Worm (Caenorhabditis elegans): ENCODE results near the gene K07H8.12.

DNA sequence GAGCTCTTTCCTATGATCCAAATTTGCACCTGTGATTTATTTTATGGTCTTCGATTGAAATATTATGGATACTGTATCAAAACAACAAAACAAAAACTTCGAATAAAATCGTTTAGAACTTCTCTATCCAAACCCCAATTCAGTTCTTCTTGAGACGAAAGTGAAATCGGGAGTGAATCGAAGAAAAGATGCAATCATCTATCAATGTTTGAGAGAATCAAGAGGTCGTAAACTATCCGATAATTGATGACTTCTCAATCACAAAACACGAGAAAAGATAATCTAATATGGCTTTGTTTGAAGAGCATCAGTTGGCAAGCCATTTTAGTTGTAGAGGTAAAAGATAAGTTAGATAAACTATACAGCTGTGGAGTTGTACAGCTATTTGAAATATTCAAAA, 41.3 kb upstream of the K07H8.12 start:
- TF ChIP-seq pqm-1 (tag; optimal IDR thresholded peaks at IDR 0.05) (no peak), pag-3 (tag; optimal IDR thresholded peaks at IDR 0.05; ENCODE audit: borderline replicate concordance) (no peak), pha-4 (tag; optimal IDR thresholded peaks at IDR 0.05) (no peak)

All from whole organism, late embryonic.